Worm (Caenorhabditis elegans) whole organism, L2 larva: ENCODE results near the gene hot-6.

ENCODE experiments used
- ZK546.5 ChIP-seq: sonication (generic microtip); optimal IDR thresholded peaks from 2 replicates; lab custom pipeline; 2017; ENCODE audit warnings: missing biosample characterization, missing genetic modification characterization
- ama-1 ChIP-seq: fragments of 150-350 bp; optimal IDR thresholded peaks from 2 replicates; lab custom pipeline; 2018; ENCODE audit warnings: inconsistent platforms
- blmp-1 ChIP-seq: sonication (generic microtip); optimal IDR thresholded peaks from 2 replicates; lab custom pipeline; 2017; ENCODE audit warnings: missing genetic modification characterization, mild to moderate bottlenecking, missing compliant biosample characterization, antibody characterized with exemption, moderate library complexity; ENCODE audit not compliant: insufficient read depth
- crh-2 ChIP-seq: sonication (generic microtip); optimal IDR thresholded peaks from 2 replicates; lab custom pipeline; 2017; ENCODE audit warnings: missing biosample characterization, missing genetic modification characterization
- egl-27 ChIP-seq: sonication (generic microtip); optimal IDR thresholded peaks from 3 replicates; lab custom pipeline; 2017; ENCODE audit warnings: missing biosample characterization, missing genetic modification reagents, missing genetic modification characterization
- elt-3 ChIP-seq: sonication (generic microtip); optimal IDR thresholded peaks from 2 replicates; lab custom pipeline; 2017; ENCODE audit warnings: missing biosample characterization, missing genetic modification characterization
- fos-1 ChIP-seq: fragments of 150-350 bp; optimal IDR thresholded peaks from 2 replicates; lab custom pipeline; 2014; ENCODE audit warnings: missing biosample characterization, missing genetic modification characterization
- lin-11 ChIP-seq: fragments of 150-350 bp; sonication (generic microtip); optimal IDR thresholded peaks from 2 replicates; lab custom pipeline; 2014; ENCODE audit warnings: missing biosample characterization, missing genetic modification characterization, inconsistent platforms, mixed read lengths
- lin-13 ChIP-seq: fragments of 150-350 bp; optimal IDR thresholded peaks from 2 replicates; lab custom pipeline; 2014; ENCODE audit warnings: missing biosample characterization, missing genetic modification reagents, missing genetic modification characterization
- nhr-11 ChIP-seq: fragments of 150-350 bp; optimal IDR thresholded peaks from 2 replicates; lab custom pipeline; 2014; ENCODE audit warnings: missing biosample characterization, missing genetic modification characterization
- nhr-129 ChIP-seq: fragments of 150-350 bp; optimal IDR thresholded peaks from 2 replicates; lab custom pipeline; 2014; ENCODE audit warnings: missing biosample characterization, missing genetic modification characterization
- nhr-21 ChIP-seq: fragments of 150-350 bp; optimal IDR thresholded peaks from 2 replicates; lab custom pipeline; 2014; ENCODE audit warnings: missing biosample characterization, missing genetic modification characterization
- nhr-237 ChIP-seq: fragments of 150-350 bp; optimal IDR thresholded peaks from 2 replicates; lab custom pipeline; 2014; ENCODE audit warnings: missing biosample characterization, missing genetic modification characterization
- nhr-25 ChIP-seq: fragments of 150-350 bp; sonication (generic microtip); optimal IDR thresholded peaks from 3 replicates; lab custom pipeline; 2014; ENCODE audit warnings: missing biosample characterization, missing genetic modification characterization
- nhr-6 ChIP-seq: fragments of 150-350 bp; optimal IDR thresholded peaks from 2 replicates; lab custom pipeline; 2014; ENCODE audit warnings: missing biosample characterization, missing genetic modification characterization
- peb-1 ChIP-seq: fragments of 150-350 bp; optimal IDR thresholded peaks from 2 replicates; lab custom pipeline; 2014; ENCODE audit warnings: missing biosample characterization, missing genetic modification characterization
- sem-4 ChIP-seq: fragments of 150-350 bp; optimal IDR thresholded peaks from 2 replicates; lab custom pipeline; 2014; ENCODE audit warnings: missing biosample characterization, missing genetic modification reagents, missing genetic modification characterization
- sma-3 ChIP-seq: sonication (generic microtip); optimal IDR thresholded peaks from 2 replicates; lab custom pipeline; 2016; ENCODE audit warnings: missing genetic modification reagents, missing genetic modification characterization, missing compliant biosample characterization
- sma-9 ChIP-seq, 2 experiments: fragments of 150-350 bp in 1 of 2; sonication (generic microtip) in 1 of 2; optimal IDR thresholded peaks; 2 replicates each; lab custom pipeline; 2014 to 2016; ENCODE audit warnings: missing genetic modification characterization in 2 of 2, mild to moderate bottlenecking in 1 of 2, missing biosample characterization in 1 of 2, missing compliant biosample characterization in 1 of 2, missing genetic modification reagents in 1 of 2, moderate library complexity in 1 of 2
- snpc-4 ChIP-seq: fragments of 150-350 bp; optimal IDR thresholded peaks from 2 replicates; lab custom pipeline; 2014; ENCODE audit warnings: missing biosample characterization, missing genetic modification characterization
- unc-39 ChIP-seq: fragments of 150-350 bp; optimal IDR thresholded peaks from 2 replicates; lab custom pipeline; 2014; ENCODE audit warnings: missing biosample characterization, missing genetic modification characterization
- unc-55 ChIP-seq: fragments of 150-350 bp; sonication (generic microtip); optimal IDR thresholded peaks from 3 replicates; lab custom pipeline; 2014; ENCODE audit warnings: missing biosample characterization, missing genetic modification reagents, missing genetic modification characterization
- unc-62 ChIP-seq: fragments of 150-350 bp; optimal IDR thresholded peaks from 2 replicates; lab custom pipeline; 2014; ENCODE audit warnings: missing biosample characterization, missing genetic modification reagents, missing genetic modification characterization
- zag-1 ChIP-seq: fragments of 150-350 bp; optimal IDR thresholded peaks from 2 replicates; lab custom pipeline; 2014; ENCODE audit warnings: missing biosample characterization, missing genetic modification characterization
- ztf-1 ChIP-seq: fragments of 200-800 bp; sonication (Bioruptor generic); conservative IDR thresholded peaks from 2 replicates; pipeline ENCODE4 v1.3.6; 2022; ENCODE audit warnings: missing genetic modification characterization, missing compliant biosample characterization
- ztf-4 ChIP-seq: fragments of 150-350 bp; optimal IDR thresholded peaks from 2 replicates; lab custom pipeline; 2014; ENCODE audit warnings: missing biosample characterization, missing genetic modification characterization

hot-6 gene

DNA sequence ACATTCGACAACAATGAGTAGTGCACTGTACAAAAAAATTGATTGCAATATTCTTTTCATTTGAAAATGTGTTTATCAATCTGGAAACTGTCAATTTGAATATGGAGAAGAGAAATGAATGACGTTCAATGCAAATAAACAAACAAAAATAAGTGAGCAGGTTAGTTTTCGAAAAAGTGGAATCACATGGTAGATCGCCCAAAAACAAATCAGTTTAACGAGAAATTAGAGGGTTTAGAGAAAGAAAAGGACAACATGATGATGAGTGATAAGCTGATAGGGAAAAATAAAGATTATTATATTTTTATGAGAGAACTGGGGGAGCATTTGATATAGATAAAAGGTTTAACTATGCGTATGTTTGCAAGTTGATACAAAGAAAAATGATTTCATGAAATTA is 46.5 kb upstream of the hot-6 start, which contains the start of gene T04C12.8 (continued):
- TF ChIP-seq nhr-6 (tag; lab: Kevin White, UChicago) (no peak), nhr-21 (tag; lab: Kevin White, UChicago) (peak; percentile 5), unc-62 (GFP tag; lab: Kevin White, UChicago) (no peak), elt-3 (tag; lab: Kevin White, UChicago) (no peak), snpc-4 (tag; lab: Kevin White, UChicago) (no peak), nhr-11 (tag; lab: Kevin White, UChicago) (no peak), unc-55 (GFP tag; lab: Kevin White, UChicago) (no peak)

DNA sequence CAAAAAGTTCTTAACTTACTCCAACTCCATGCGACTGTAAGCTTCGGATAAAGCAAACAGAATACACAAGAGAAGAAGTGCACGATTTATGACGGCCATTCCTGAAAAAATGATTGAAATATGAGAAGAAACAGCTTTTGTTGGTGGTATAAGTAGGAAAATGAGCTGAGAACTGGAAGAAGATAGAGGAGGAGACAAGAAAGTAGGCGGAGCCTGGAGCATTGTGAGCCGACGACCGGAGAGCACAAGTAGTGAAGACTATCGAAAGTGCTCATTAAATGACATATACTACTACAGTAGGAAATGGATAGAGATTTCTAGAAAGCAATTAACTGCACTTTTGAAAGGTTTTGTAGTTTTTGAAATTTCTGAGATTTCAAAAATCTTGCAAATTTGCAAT is 42.8 kb upstream of the hot-6 start, which contains the start of gene nlp-80:
nlp-80 (minus strand) TSS at position 101 of the 400 bp plus-strand sequence.
- TF ChIP-seq peb-1 (tag; lab: Kevin White, UChicago) (no peak), blmp-1 (tag; lab: Kevin White, UChicago) (no peak)

DNA sequence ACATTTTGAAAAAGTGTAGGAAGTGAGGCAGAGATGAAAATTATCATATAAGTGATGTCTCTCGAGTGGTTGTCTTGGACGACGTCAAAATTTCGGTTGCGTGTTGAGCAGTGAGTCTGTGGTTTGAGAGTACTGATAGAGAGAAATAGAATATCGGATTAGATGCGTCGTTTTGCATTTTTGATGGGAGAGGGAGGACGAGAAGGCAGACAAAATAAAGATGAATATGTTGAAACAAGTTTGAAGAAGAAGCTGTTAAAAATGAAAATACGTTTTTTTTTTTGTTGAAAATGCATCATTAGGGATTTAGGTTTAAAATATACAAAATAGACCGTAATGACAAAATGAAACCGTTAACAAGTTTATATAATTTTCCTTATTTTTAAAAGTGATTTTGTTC is 40.4 kb upstream of the hot-6 start, which contains the start of gene T04C12.9:
T04C12.9 (minus strand) TSS at position 101 of the 400 bp plus-strand sequence.
- TF ChIP-seq ama-1 (no peak), elt-3 (tag; lab: Kevin White, UChicago) (no peak), unc-55 (GFP tag; lab: Kevin White, UChicago) (peak; percentile 34), nhr-11 (tag; lab: Kevin White, UChicago) (no peak), egl-27 (tag; lab: Kevin White, UChicago) (no peak)

DNA sequence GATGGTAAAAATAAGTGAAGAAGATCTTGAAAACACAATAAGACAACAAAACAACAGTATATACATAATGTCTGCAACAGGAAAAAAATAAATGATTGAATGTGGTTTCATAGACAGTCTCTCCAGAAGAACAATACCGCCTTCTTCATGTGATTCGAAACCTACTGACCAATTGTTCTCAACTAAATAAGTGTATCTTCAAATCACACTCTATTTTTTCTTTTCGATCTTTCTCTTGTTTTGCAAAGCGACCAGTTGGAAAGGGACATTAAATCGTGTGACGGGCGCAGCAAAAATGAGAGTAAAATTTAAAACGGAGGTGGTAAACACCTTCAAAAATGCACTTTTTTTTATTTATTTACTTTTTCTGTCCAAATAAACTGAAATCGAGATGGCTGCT is 39.1 kb upstream of the hot-6 start:
- TF ChIP-seq unc-55 (GFP tag; lab: Kevin White, UChicago) (no peak), nhr-237 (tag; lab: Kevin White, UChicago) (no peak), zag-1 (tag; lab: Kevin White, UChicago) (no peak), nhr-129 (tag; lab: Kevin White, UChicago) (peak; percentile 6), nhr-25 (tag; lab: Kevin White, UChicago) (peak; percentile 23), unc-62 (GFP tag; lab: Kevin White, UChicago) (no peak)
- TF ChIP-seq, all 48 proteins: peak for 2

DNA sequence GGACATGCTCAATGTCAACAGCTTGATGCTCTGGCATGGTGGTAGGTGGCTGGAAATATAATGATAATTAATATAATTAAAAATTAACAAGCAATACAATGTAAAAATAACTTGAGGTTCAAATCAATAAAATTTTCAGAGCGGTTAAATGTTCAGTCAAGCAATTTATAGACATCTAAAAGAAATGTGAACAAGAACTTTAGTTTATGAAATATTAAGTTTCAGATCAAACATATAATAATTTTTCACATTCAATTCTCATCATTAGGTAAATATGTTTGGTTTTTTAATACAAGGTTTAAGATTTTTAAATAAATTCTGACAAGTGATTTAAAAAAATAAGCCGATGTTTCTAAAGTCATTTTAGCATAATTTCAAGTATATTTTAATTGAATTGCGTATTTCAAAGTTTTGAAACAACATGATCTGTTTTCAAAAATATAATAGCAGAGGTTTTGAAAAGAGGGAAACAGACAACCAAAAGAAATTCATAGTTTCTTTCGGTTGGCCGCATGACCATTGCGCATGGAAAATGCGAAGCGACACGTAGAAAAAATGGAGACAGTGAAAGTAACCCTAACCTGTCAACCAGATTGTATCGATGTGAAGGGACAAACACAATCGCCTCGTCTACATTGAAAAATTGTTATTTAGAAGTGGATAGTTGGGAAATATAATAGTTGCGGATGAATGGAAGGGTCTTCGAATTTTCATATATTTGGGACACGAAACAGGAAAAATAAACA is 37.7 kb upstream of the hot-6 start, which contains the start of gene T04C12.11:
T04C12.11 (minus strand) TSS at position 51 of the 746 bp plus-strand sequence.
- no peak for TF ChIP-seq sem-4 (tag; lab: Kevin White, UChicago)
- TF ChIP-seq crh-2 (tag; lab: Kevin White, UChicago): peak; percentile 69
- no peak for TF ChIP-seq unc-39
- TF ChIP-seq nhr-11 (tag; lab: Kevin White, UChicago): no peak
- peak; percentile 64 for TF ChIP-seq nhr-25 (tag; lab: Kevin White, UChicago)
- no peak for TF ChIP-seq lin-13 (GFP tag; lab: Kevin White, UChicago)
- peak; percentile 13 for TF ChIP-seq nhr-6 (tag; lab: Kevin White, UChicago)
- TF ChIP-seq snpc-4 (tag; lab: Kevin White, UChicago): no peak
- no peak for TF ChIP-seq lin-11 (tag; lab: Kevin White, UChicago)
- TF ChIP-seq blmp-1 (tag; lab: Kevin White, UChicago): peak; percentile 95
- TF ChIP-seq nhr-129 (tag; lab: Kevin White, UChicago): peak; percentile 58
- no peak for TF ChIP-seq ztf-4 (tag; lab: Kevin White, UChicago)
- TF ChIP-seq ztf-1 (GFP tag; lab: Robert Waterston, UW): no peak
- TF ChIP-seq fos-1: peak; percentile 12

DNA sequence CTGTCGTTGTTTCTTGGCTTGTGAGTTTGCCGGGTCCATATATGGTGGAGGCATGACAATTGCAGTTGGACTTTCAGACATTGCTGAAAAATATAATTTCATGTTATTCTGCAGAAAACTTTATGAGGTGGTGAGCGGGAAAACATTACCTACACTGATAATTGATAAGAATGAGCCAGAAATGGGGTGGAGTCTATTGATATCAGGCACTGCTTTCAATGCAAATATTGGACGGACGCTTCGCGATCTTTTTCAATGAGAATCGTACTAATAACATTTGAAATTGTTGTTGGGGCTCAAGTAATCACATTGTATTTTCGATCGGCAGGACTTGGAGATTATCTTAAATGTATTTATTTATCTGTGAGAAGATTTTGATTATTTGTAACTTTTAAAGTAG is 36.4 kb upstream of the hot-6 start, which contains the start of gene T04C12.1:
T04C12.1 (minus strand) TSS at position 90 of the 400 bp plus-strand sequence.
- TF ChIP-seq ZK546.5 (tag; lab: Kevin White, UChicago) (no peak), ama-1 (peak; percentile 56), nhr-25 (tag; lab: Kevin White, UChicago) (peak; percentile 29), sma-3 (GFP tag; lab: Kevin White, UChicago) (no peak), sma-9 (GFP tag; optimal IDR thresholded peaks at IDR 0.05; lab: Kevin White, UChicago) (peak; percentile 9), sma-9 (tag; optimal IDR thresholded peaks at IDR 0.05; lab: Kevin White, UChicago) (no peak)
- TF ChIP-seq, all 48 proteins: peak for 3
